Worm (Caenorhabditis elegans): ENCODE data around the gene srr-1.

srr-1 gene

DNA sequence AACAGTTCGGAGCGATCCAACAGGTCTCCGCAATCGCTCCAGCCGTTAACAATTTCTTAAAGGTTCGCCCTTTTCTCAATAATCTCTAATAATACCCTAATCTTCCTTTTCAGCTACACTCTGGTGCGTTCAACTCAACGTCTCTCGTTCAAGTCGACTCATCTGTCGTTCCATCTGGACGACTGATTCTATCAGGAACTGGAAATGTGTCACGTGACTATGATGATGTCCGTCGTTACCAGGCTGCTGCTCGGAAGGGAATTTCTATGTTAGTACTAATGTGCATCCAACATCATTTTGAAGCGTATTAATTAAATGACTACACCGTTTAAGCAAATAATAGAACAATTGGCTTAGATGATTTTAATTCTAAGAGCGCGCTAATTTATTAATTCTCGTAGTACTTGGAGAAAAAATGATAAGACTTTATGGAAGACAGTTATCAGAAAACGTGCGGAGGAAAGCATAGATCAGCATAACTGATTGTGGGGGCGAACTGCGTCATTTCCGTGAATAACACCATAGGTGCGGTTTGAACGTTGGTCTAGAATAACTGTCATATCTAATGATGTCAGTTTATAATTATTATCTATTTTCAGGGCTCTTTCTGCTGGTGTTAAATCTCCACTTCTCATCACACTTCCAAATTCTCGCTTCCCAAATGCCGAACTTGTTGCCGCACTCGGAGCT is 9.6 kb downstream of the srr-1 start:
- TF ChIP-seq elt-2 (tag; optimal IDR thresholded peaks at IDR 0.05), result peak; percentile 62
- TF ChIP-seq unc-130 (tag; optimal IDR thresholded peaks at IDR 0.05), result no peak
- TF ChIP-seq jun-1 (tag; optimal IDR thresholded peaks at IDR 0.05), result peak; percentile 25
- no peak for TF ChIP-seq dsc-1 (tag; optimal IDR thresholded peaks at IDR 0.05)
- TF ChIP-seq efl-1 (optimal IDR thresholded peaks at IDR 0.05), result no peak
- TF ChIP-seq efl-1 (GFP tag; optimal IDR thresholded peaks at IDR 0.05 in 1 of 2), result peak in 1 of 2 experiments; percentile 62
- no peak for TF ChIP-seq ceh-88 (GFP tag; IDR thresholded peaks at IDR 0.05)
- no peak for TF ChIP-seq snpc-4 (tag; optimal IDR thresholded peaks at IDR 0.05)
- TF ChIP-seq fkh-8 (tag; optimal IDR thresholded peaks at IDR 0.05), result no peak
- TF ChIP-seq mab-9 (GFP tag; IDR thresholded peaks at IDR 0.05), result no peak
- peak in 1 of 2 experiments; percentile 9 for TF ChIP-seq lin-35 (GFP tag; optimal IDR thresholded peaks at IDR 0.05)

DNA sequence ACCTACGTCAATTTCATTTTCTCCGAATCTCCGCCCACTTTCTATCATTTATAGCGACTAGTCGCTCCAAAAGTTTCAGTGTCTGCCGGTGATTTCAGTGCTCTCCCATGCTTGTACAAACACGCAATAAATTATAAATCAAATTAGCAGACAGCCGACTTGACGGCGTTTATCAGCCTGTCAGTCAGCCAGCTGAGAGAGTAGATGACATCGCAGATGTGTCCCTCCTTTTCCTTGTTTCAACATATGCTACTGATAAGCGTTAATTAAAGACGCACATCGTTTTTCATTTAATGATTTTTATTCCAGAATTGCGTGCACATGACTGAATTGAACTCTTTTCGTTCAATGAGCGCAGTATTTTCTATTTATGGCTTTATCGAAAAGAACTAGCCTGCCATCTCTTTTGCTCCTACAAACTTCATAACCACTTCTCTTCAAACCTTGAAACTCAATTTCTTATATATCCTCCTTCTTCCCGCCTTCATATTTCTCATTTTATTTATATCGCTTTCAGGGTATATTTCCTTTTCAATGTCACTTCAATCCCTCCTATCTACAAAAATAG is 10.3 kb downstream of the srr-1 start, which contains the start of gene lap-2:
lap-2 (plus strand) TSS at position 518 of the 568 bp plus-strand sequence.
- TF ChIP-seq nhr-20 (tag; optimal IDR thresholded peaks at IDR 0.05) (peak; percentile 29), pqm-1 (tag; optimal IDR thresholded peaks at IDR 0.05) (peak; percentile 21), efl-1 (optimal IDR thresholded peaks at IDR 0.05) (no peak), efl-1 (GFP tag; optimal IDR thresholded peaks at IDR 0.05 in 1 of 2) (peak in 1 of 2 experiments; percentile 6), nhr-85 (tag) (peak; percentile 19), swsn-7 (tag; optimal IDR thresholded peaks at IDR 0.05) (no peak), elt-2 (tag; optimal IDR thresholded peaks at IDR 0.05) (peak; percentile 91), lin-14 (GFP tag; optimal IDR thresholded peaks at IDR 0.05) (peak; percentile 41), lin-35 (GFP tag; optimal IDR thresholded peaks at IDR 0.05) (peak in 1 of 2 experiments; percentile 39), nhr-19 (GFP tag; conservative IDR thresholded peaks at IDR 0.05) (0 out of 2 replicates have a peak, but pooled peaks have one; percentile 13), fkh-8 (tag; optimal IDR thresholded peaks at IDR 0.05) (no peak), dpl-1 (GFP tag; optimal IDR thresholded peaks at IDR 0.05) (peak in 1 of 3 experiments; percentile 3), hlh-17 (GFP tag; optimal IDR thresholded peaks at IDR 0.05; ENCODE audit: borderline replicate concordance) (no peak), jun-1 (tag; optimal IDR thresholded peaks at IDR 0.05) (peak; percentile 5), nhr-71 (tag; optimal IDR thresholded peaks at IDR 0.05) (peak; percentile 54), mdl-1 (tag; optimal IDR thresholded peaks at IDR 0.05) (no peak), alr-1 (tag; optimal IDR thresholded peaks at IDR 0.05; ENCODE audit: borderline replicate concordance) (no peak)

DNA sequence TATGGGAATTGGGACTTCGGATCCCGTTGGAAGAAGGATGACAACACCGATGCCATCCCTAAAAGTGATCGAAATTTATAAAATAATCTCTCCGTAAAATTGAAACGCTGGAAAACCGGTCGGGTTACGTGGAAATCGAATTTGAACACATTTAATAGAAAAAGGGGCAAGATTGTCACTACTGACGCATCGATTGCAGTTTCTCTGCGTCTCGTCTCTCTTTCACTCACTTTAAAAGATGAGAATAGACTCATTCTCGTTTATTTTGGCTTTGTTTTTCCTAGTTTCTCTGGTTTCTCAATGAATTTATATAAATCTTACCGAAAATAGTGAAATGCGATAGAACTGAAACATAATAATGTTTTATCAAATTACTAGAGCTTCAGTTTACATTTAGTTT is 11.9 kb downstream of the srr-1 start, which contains the start of gene scyl-1:
scyl-1 (minus strand) TSS at position 56 of the 400 bp plus-strand sequence.
- peak; percentile 20 for TF ChIP-seq C04F5.9 (tag; optimal IDR thresholded peaks at IDR 0.05)
- no peak for TF ChIP-seq fkh-4 (tag; optimal IDR thresholded peaks at IDR 0.05; ENCODE audit: borderline replicate concordance)
- TF ChIP-seq rnt-1 (tag; optimal IDR thresholded peaks at IDR 0.05), result peak; percentile 89
- peak; percentile 67 for TF ChIP-seq unc-130 (tag; optimal IDR thresholded peaks at IDR 0.05)
- peak; percentile 85 to 90 for TF ChIP-seq lsy-2 (tag; optimal IDR thresholded peaks at IDR 0.05)
- TF ChIP-seq ama-1 (optimal IDR thresholded peaks at IDR 0.05), result no peak
- peak in 1 of 2 experiments; percentile 55 for TF ChIP-seq mdl-1 (tag; optimal IDR thresholded peaks at IDR 0.05)
- peak; percentile 67 for TF ChIP-seq aly-2 (tag; optimal IDR thresholded peaks at IDR 0.05)
- TF ChIP-seq unc-98 (GFP tag; IDR thresholded peaks at IDR 0.05), result no peak
- peak; percentile 71 for TF ChIP-seq skn-1 (tag; optimal IDR thresholded peaks at IDR 0.05)
- TF ChIP-seq ets-5 (GFP tag; IDR thresholded peaks at IDR 0.05), result no peak
- TF ChIP-seq ceh-88 (GFP tag; IDR thresholded peaks at IDR 0.05), result no peak
- peak; percentile 25 for TF ChIP-seq lir-3 (tag; optimal IDR thresholded peaks at IDR 0.05; ENCODE audit: poor library complexity)
- TF ChIP-seq vab-15 (tag; optimal IDR thresholded peaks at IDR 0.05), result no peak
- TF ChIP-seq ces-1 (GFP tag; optimal IDR thresholded peaks at IDR 0.05), result no peak
- TF ChIP-seq Y116A8C.19 (tag; optimal IDR thresholded peaks at IDR 0.05; ENCODE audit: borderline replicate concordance), result no peak
- no peak for TF ChIP-seq aha-1 (tag; optimal IDR thresholded peaks at IDR 0.05)
- peak; percentile 89 for TF ChIP-seq nhr-20 (tag; optimal IDR thresholded peaks at IDR 0.05)
- no peak for TF ChIP-seq egl-27 (tag; optimal IDR thresholded peaks at IDR 0.05)
- TF ChIP-seq mef-2 (tag; optimal IDR thresholded peaks at IDR 0.05), result peak; percentile 8
- peak; percentile 3 for TF ChIP-seq fkh-10 (GFP tag; optimal IDR thresholded peaks at IDR 0.05)
- no peak for TF ChIP-seq pag-3 (tag; optimal IDR thresholded peaks at IDR 0.05; ENCODE audit: borderline replicate concordance, insufficient read depth)
- TF ChIP-seq swsn-7 (tag; optimal IDR thresholded peaks at IDR 0.05), result peak; percentile 86
- no peak for TF ChIP-seq hlh-17 (GFP tag; optimal IDR thresholded peaks at IDR 0.05; ENCODE audit: borderline replicate concordance)
- TF ChIP-seq egl-13 (tag; optimal IDR thresholded peaks at IDR 0.05), result peak; percentile 35
- TF ChIP-seq lin-15B (tag; optimal IDR thresholded peaks at IDR 0.05), result no peak
- TF ChIP-seq ceh-90 (tag; optimal IDR thresholded peaks at IDR 0.05), result no peak
- peak; percentile 45 for TF ChIP-seq fos-1 (tag; optimal IDR thresholded peaks at IDR 0.05)
- no peak for TF ChIP-seq nhr-28 (tag; optimal IDR thresholded peaks at IDR 0.05)
- TF ChIP-seq nhr-12 (tag; optimal IDR thresholded peaks at IDR 0.05), result no peak
